Worm (Caenorhabditis elegans) whole organism, young adult: ENCODE results near the gene pho-7.

Source experiments
- F10E7.11 ChIP-seq: sonication (generic microtip); optimal IDR thresholded peaks from 2 replicates; lab custom pipeline; 2017; ENCODE audit warnings: mild to moderate bottlenecking, missing genetic modification characterization, moderate library complexity, missing compliant biosample characterization
- F22D6.2 ChIP-seq: sonication (generic microtip); optimal IDR thresholded peaks from 2 replicates; lab custom pipeline; 2016; ENCODE audit warnings: mild to moderate bottlenecking, missing genetic modification characterization, missing compliant biosample characterization
- F23B12.7 ChIP-seq: sonication (generic microtip); optimal IDR thresholded peaks from 2 replicates; lab custom pipeline; 2017; ENCODE audit warnings: missing genetic modification characterization, mild to moderate bottlenecking, missing compliant biosample characterization, antibody characterized with exemption, moderate library complexity; ENCODE audit not compliant: insufficient read depth
- F52B5.7 ChIP-seq: sonication (generic microtip); optimal IDR thresholded peaks from 2 replicates; lab custom pipeline; 2016; ENCODE audit warnings: mild to moderate bottlenecking, missing genetic modification characterization, missing compliant biosample characterization
- Y53G8AR.9 ChIP-seq: fragments of 200-800 bp; sonication (Bioruptor generic); conservative IDR thresholded peaks from 2 replicates; pipeline ENCODE4 v1.3.6; 2022; ENCODE audit warnings: missing genetic modification reagents, missing genetic modification characterization, missing compliant biosample characterization
- Y79H2A.3 ChIP-seq: fragments of 200-800 bp; sonication (Bioruptor generic); conservative IDR thresholded peaks from 2 replicates; pipeline ENCODE4 v1.3.6; 2022; ENCODE audit warnings: missing genetic modification reagents, missing genetic modification characterization, missing compliant biosample characterization
- ama-1 ChIP-seq, 3 experiments: fragments of 150-350 bp in 1 of 3; sonication (generic microtip) in 2 of 3; optimal IDR thresholded peaks; 2 replicates each; lab custom pipeline; 2014 to 2018; ENCODE audit warnings: missing biosample characterization in 2 of 3, missing genetic modification characterization in 2 of 3, missing genetic modification reagents in 2 of 3
- athp-1 ChIP-seq: sonication (generic microtip); optimal IDR thresholded peaks from 2 replicates; lab custom pipeline; 2017; ENCODE audit warnings: mild to moderate bottlenecking, missing genetic modification characterization, missing compliant biosample characterization
- ccch-3 ChIP-seq: fragments of 200-800 bp; sonication (Bioruptor generic); optimal IDR thresholded peaks from 2 replicates; lab custom pipeline; 2018; ENCODE audit warnings: mild to moderate bottlenecking, missing genetic modification characterization, missing compliant biosample characterization
- ceh-27 ChIP-seq: fragments of 200-800 bp; sonication (Bioruptor generic); optimal IDR thresholded peaks from 2 replicates; lab custom pipeline; 2018; ENCODE audit warnings: mild to moderate bottlenecking, missing genetic modification characterization, moderate library complexity, missing compliant biosample characterization
- ceh-79 ChIP-seq: sonication (generic microtip); optimal IDR thresholded peaks from 2 replicates; lab custom pipeline; 2017; ENCODE audit warnings: mild to moderate bottlenecking, missing genetic modification characterization, missing compliant biosample characterization
- ceh-91 ChIP-seq: fragments of 200-800 bp; sonication (Bioruptor generic); IDR thresholded peaks from 2 replicates; pipeline ENCODE4 v1.3.6; 2022; ENCODE audit warnings: missing genetic modification reagents, missing genetic modification characterization, missing compliant biosample characterization
- chd-7 ChIP-seq: sonication (generic microtip); optimal IDR thresholded peaks from 2 replicates; lab custom pipeline; 2016; ENCODE audit warnings: mild to moderate bottlenecking, missing genetic modification characterization, moderate library complexity, missing compliant biosample characterization
- dox-1 ChIP-seq: fragments of 200-800 bp; sonication (Bioruptor generic); IDR thresholded peaks from 2 replicates; pipeline ENCODE4 v1.3.6; 2022; ENCODE audit warnings: missing genetic modification reagents, missing genetic modification characterization, missing compliant biosample characterization
- dpff-1 ChIP-seq: sonication (generic microtip); optimal IDR thresholded peaks from 2 replicates; lab custom pipeline; 2017; ENCODE audit warnings: mild to moderate bottlenecking, missing genetic modification characterization, missing compliant biosample characterization
- efl-1 ChIP-seq: fragments of 150-350 bp; optimal IDR thresholded peaks from 2 replicates; lab custom pipeline; 2014; ENCODE audit warnings: missing biosample characterization, missing genetic modification reagents, missing genetic modification characterization
- egl-44 ChIP-seq: fragments of 200-800 bp; sonication (Bioruptor generic); IDR thresholded peaks from 2 replicates; pipeline ENCODE4 v1.3.6; 2022; ENCODE audit warnings: missing genetic modification reagents, missing genetic modification characterization, missing compliant biosample characterization
- ets-4 ChIP-seq: fragments of 200-800 bp; sonication (Bioruptor generic); optimal IDR thresholded peaks from 2 replicates; lab custom pipeline; 2018; ENCODE audit warnings: mild to moderate bottlenecking, missing genetic modification characterization, missing compliant biosample characterization
- him-1 ChIP-seq: sonication (generic microtip); optimal IDR thresholded peaks from 2 replicates; lab custom pipeline; 2016; ENCODE audit warnings: missing genotype, missing genetic modification reagents, missing genetic modification characterization, missing compliant biosample characterization
- hlh-12 ChIP-seq: sonication (generic microtip); optimal IDR thresholded peaks from 2 replicates; lab custom pipeline; 2016; ENCODE audit warnings: missing genetic modification characterization, missing compliant biosample characterization
- lag-1 ChIP-seq: fragments of 200-800 bp; sonication (Bioruptor generic); IDR thresholded peaks from 2 replicates; pipeline ENCODE4 v1.3.6; 2022; ENCODE audit warnings: missing genetic modification reagents, missing genetic modification characterization, missing compliant biosample characterization
- lin-40 ChIP-seq: sonication (generic microtip); optimal IDR thresholded peaks from 2 replicates; lab custom pipeline; 2016; ENCODE audit warnings: missing genetic modification characterization, mild to moderate bottlenecking, missing compliant biosample characterization, missing genotype, missing genetic modification reagents
- madf-10 ChIP-seq: sonication (generic microtip); optimal IDR thresholded peaks from 2 replicates; lab custom pipeline; 2016; ENCODE audit warnings: mild to moderate bottlenecking, missing genetic modification characterization, missing compliant biosample characterization
- madf-6 ChIP-seq: fragments of 200-800 bp; sonication (Bioruptor generic); IDR thresholded peaks from 2 replicates; pipeline ENCODE4 v1.3.6; 2022; ENCODE audit warnings: missing genetic modification reagents, missing genetic modification characterization, missing compliant biosample characterization
- mes-4 ChIP-seq: sonication (generic microtip); optimal IDR thresholded peaks from 2 replicates; lab custom pipeline; 2016; ENCODE audit warnings: missing genotype, missing genetic modification characterization, missing compliant biosample characterization
- mxl-1 ChIP-seq: sonication (generic microtip); optimal IDR thresholded peaks from 2 replicates; lab custom pipeline; 2016; ENCODE audit warnings: missing genetic modification characterization, missing compliant biosample characterization
- nfya-2 ChIP-seq: fragments of 200-800 bp; sonication (Bioruptor generic); IDR thresholded peaks from 2 replicates; pipeline ENCODE4 v1.3.6; 2022; ENCODE audit warnings: missing genetic modification reagents, missing genetic modification characterization, missing compliant biosample characterization
- nhr-27 ChIP-seq: fragments of 200-800 bp; sonication (Bioruptor generic); optimal IDR thresholded peaks from 2 replicates; lab custom pipeline; 2018; ENCODE audit warnings: mild to moderate bottlenecking, missing genetic modification characterization, moderate library complexity, missing compliant biosample characterization
- nhr-80 ChIP-seq: sonication (generic microtip); optimal IDR thresholded peaks from 2 replicates; lab custom pipeline; 2016; ENCODE audit warnings: missing genetic modification characterization, missing compliant biosample characterization
- nhr-90 ChIP-seq: sonication (generic microtip); optimal IDR thresholded peaks from 2 replicates; lab custom pipeline; 2016; ENCODE audit warnings: missing genotype, mild to moderate bottlenecking, missing genetic modification characterization, missing compliant biosample characterization
- sea-2 ChIP-seq: fragments of 200-800 bp; sonication (Bioruptor generic); IDR thresholded peaks from 2 replicates; pipeline ENCODE4 v1.3.6; 2022; ENCODE audit warnings: missing genetic modification characterization, missing compliant biosample characterization
- snpc-3.4 ChIP-seq: sonication (generic microtip); optimal IDR thresholded peaks from 2 replicates; lab custom pipeline; 2017; ENCODE audit warnings: missing genetic modification characterization, mild to moderate bottlenecking, missing compliant biosample characterization, antibody characterized with exemption, moderate library complexity, missing genotype, missing genetic modification reagents
- snpc-4 ChIP-seq, 5 experiments: fragments of 150-350 bp in 1 of 5; sonication (generic microtip) in 4 of 5; optimal IDR thresholded peaks; 2 replicates each; lab custom pipeline; 2014 to 2018; ENCODE audit warnings: missing genetic modification characterization in 5 of 5, missing biosample characterization in 3 of 5, antibody characterized with exemption in 2 of 5, mild to moderate bottlenecking in 2 of 5, missing compliant biosample characterization in 2 of 5, missing genotype in 2 of 5, moderate library complexity in 2 of 5, missing genetic modification reagents in 1 of 5
- tbx-9 ChIP-seq: sonication (generic microtip); optimal IDR thresholded peaks from 2 replicates; lab custom pipeline; 2016; ENCODE audit warnings: borderline replicate concordance, missing genetic modification characterization, inconsistent platforms, missing compliant biosample characterization
- ztf-26 ChIP-seq: sonication (generic microtip); optimal IDR thresholded peaks from 2 replicates; lab custom pipeline; 2017; ENCODE audit warnings: missing genetic modification characterization, missing compliant biosample characterization
- ztf-6 ChIP-seq: fragments of 200-800 bp; sonication (Bioruptor generic); IDR thresholded peaks from 2 replicates; pipeline ENCODE4 v1.3.6; 2022; ENCODE audit warnings: missing genetic modification reagents, missing genetic modification characterization, missing compliant biosample characterization

The pho-7 gene

DNA sequence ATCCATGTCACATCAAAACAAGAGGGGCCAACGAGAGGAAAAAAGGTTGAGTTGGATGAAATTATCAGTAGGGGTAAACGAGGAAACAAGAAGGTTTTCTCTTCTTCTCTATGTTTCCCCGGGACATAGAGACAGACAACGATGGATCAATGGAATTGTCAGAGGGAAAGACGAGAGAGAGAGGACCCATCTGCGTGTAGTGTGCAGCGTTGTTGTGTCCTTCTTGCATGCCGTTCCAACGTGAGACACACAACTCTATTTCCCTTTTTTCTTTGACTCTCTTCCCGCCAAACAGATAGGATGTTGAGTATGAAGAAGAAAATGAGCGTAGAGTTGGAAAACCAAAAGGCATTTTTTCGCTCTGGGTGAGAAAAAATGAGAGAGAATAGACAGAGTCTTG is 40.2 kb downstream of the pho-7 start (continued):
- no peak for TF ChIP-seq snpc-4 (GFP tag; optimal IDR thresholded peaks at IDR 0.05; lab: Kevin White, UChicago)
- no peak for TF ChIP-seq snpc-4 (tag; optimal IDR thresholded peaks at IDR 0.05; lab: Kevin White, UChicago)
- no peak for TF ChIP-seq ceh-79 (tag; lab: Kevin White, UChicago)
- TF ChIP-seq ceh-27 (GFP tag; lab: Kevin White, UChicago), result no peak
- TF ChIP-seq, all 124 proteins: peak for 9

DNA sequence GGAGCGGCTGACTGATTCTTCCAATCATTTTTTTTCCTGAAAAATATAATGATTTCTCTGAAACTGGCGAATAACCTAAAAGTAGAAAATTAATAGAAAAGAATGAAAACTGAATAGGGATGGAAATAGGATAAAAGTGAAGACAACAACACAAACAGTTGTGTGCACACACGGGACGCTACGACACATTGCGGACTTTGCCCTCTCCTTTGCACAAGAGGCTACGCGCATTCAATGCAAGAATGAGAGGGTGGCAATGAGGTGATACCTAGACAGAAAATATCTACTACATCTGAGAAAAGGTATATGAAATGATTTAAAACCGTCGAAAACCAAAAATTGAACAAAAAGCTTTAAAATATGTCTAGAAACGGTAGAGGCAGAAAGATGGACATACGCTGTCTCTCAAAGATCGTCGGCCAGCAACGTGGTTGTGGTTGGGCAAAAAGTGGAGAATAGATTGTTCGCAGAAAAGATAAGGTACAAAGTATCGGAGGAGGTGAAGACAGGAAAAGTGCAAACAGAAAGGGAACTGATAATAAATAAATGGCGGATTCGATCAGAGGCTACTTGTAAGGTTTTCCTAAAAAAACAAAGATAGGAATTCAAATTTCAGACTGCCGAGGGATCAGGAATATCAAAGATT is 41.0 kb downstream of the pho-7 start, which contains the start of gene suca-1:
Gene suca-1, minus strand, starts transcription at position 36 of the 646 bp plus-strand sequence.
- TF ChIP-seq lin-40 (peak; percentile 8), nhr-80 (tag; lab: Kevin White, UChicago) (peak; percentile 85), F52B5.7 (tag; lab: Kevin White, UChicago) (no peak), dox-1 (GFP tag; lab: Robert Waterston, UW) (peak; percentile 45), snpc-3.4 (tag; lab: Kevin White, UChicago) (no peak)
- TF ChIP-seq, all 124 proteins: peak for 3

DNA sequence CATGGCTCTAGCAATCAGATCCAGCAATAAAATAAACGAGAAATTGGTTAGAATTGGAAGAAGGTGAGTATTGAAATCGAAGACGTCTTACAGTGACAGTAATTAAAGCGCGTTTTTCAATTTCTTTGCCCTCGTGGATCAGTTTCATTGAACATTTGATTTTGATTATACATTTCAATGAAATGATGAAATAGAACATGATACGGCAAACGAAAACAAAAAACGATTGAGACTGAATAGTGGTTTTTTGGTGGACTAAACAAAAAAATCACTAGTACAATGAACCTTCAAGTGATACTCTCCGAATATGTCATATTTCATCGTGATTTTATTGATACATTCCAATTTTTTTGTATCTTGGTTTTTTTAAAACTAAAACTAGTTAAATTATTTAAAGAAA is 44.7 kb downstream of the pho-7 start, which contains the start of gene haly-1:
Gene haly-1, minus strand, starts transcription at position 101 of the 400 bp plus-strand sequence.
- TF ChIP-seq mxl-1 (tag; lab: Kevin White, UChicago) (no peak), Y79H2A.3 (GFP tag; lab: Robert Waterston, UW) (no peak), ceh-79 (tag; lab: Kevin White, UChicago) (no peak), ets-4 (no peak)

DNA sequence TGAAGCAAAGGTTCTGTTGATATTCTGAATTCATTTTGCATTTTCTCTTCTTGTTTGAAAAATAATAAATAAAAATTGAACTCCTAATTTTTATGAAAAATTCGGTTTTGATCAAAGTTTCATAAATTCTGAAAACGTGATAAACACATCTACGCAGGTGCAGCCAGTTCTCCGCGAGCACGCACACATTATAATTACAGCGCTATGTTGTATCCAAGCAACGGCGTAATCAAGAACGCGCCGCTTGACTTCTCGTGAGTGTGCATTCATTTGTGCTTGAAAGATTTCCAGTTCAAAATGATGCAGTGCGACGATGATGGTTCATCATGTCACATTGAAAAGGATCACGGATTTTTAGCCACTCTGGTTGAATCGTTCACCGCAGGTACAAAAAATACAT is 49.3 kb downstream of the pho-7 start, which contains the start of gene F47B10.3:
Gene F47B10.3, plus strand, starts transcription at position 301 of the 400 bp plus-strand sequence.
- TF ChIP-seq F52B5.7 (tag; lab: Kevin White, UChicago) (no peak), ama-1 (optimal IDR thresholded peaks at IDR 0.05; lab: Kevin White, UChicago) (no peak), ama-1 (GFP tag; optimal IDR thresholded peaks at IDR 0.05; lab: Kevin White, UChicago) (no peak), efl-1 (GFP tag; lab: Kevin White, UChicago) (no peak), sea-2 (GFP tag; lab: Robert Waterston, UW) (no peak), dpff-1 (tag; lab: Kevin White, UChicago) (no peak), dox-1 (GFP tag; lab: Robert Waterston, UW) (no peak), nfya-2 (no peak), madf-6 (GFP tag; lab: Robert Waterston, UW) (no peak), F23B12.7 (tag; lab: Kevin White, UChicago) (no peak), egl-44 (no peak), ceh-79 (tag; lab: Kevin White, UChicago) (no peak), F22D6.2 (tag; lab: Kevin White, UChicago) (no peak), mes-4 (tag; lab: Kevin White, UChicago) (no peak), F10E7.11 (no peak), ccch-3 (GFP tag; lab: Kevin White, UChicago) (no peak), tbx-9 (tag; lab: Kevin White, UChicago) (no peak), ztf-26 (tag; lab: Kevin White, UChicago) (no peak), athp-1 (no peak), ztf-6 (GFP tag; lab: Robert Waterston, UW) (no peak)

- TF ChIP-seq lag-1 (GFP tag; lab: Robert Waterston, UW) (no peak), F23B12.7 (tag; lab: Kevin White, UChicago) (no peak), nhr-90 (tag; lab: Kevin White, UChicago) (no peak), chd-7 (tag; lab: Kevin White, UChicago) (no peak), nhr-27 (tag; lab: Kevin White, UChicago) (no peak), him-1 (tag; lab: Kevin White, UChicago) (no peak), hlh-12 (tag; lab: Kevin White, UChicago) (no peak), Y53G8AR.9 (GFP tag; lab: Robert Waterston, UW) (no peak), madf-10 (tag; lab: Kevin White, UChicago) (no peak), ceh-91 (GFP tag; lab: Robert Waterston, UW) (no peak)
Measured at ce11 chrX:10890965-10891364, 50.2 kb downstream of the pho-7 start, which contains the start of gene F47B10.4. F47B10.4 (plus strand) TSS chrX:10891265.
